Fruit fly (Drosophila melanogaster): ENCODE data around the gene CG5958.
A peak's percentile ranks its signal among the peaks of the same experiment; 100 is the strongest.

The CG5958 gene

DNA sequence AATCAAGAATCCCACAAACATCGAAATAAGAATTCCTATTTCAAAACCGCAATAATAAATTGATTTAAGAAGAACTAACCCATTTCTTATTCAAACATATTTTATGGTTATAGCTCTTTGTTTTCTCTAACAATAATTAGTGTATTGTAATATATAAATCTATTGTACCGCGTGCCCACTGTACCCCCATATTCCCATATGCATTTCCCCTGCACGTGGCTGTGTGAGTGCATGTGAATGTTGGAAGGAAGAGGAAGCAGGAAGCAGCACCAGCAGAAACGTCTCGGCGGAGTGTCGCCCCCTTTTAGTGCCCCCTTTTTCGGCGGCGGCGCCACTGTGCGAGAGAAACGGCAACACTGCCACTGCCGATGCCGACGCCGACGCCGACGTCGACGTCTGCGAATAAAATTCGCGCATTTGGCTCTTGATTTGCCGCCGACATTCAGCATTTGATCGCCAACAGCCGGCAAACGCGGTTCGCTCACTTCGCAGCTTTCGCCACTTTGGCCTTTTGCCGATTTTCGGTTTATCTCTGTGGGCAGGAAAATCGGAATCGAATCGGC lies 9.9 kb downstream of the CG5958 start:
- peak; percentile 27 for TF ChIP-seq CG17801 (GFP tag; optimal IDR thresholded peaks at IDR 0.05; ENCODE audit: partially characterized antibody)

DNA sequence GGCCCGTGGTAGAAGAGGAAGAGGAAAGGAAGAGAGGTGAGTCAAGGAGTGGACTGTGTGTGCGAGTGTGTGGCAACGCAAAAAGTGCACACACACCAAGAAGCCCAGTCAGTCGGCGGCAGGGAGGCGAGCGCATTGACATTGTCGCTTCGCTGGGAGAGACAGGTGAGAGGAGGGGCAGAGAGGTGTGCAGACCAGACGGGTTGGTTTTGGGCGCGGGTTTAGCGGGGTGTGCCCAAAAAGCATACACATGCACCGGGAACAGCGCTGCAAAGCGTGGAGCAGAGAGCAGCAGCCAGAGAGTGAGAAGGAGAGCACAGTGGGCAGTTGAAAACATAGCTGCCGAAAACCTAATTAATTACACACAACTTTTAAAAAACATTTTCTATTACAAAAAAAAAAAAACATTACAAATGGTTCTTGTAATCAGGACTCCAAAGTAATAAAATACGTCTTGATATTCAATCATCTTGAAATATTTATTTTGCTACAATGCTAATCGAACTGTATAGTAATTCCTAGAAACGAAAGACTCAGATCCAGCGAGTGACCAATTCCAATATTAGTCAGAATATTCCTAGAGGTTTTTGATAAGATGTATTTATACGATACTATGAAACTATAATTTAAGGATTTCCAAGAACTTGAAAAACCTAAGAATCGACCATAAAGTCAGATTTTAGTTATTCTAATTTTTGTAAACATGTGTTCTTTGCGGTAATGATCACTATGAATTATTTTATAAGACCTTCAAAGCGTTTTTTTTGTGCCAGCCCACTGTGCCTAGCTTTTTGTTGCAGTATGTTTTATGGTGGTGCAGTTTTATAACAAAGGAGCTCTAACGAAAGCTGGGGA lies 10.7 kb downstream of the CG5958 start:
- TF ChIP-seq CG17801 (GFP tag; optimal IDR thresholded peaks at IDR 0.05; ENCODE audit: partially characterized antibody), result no peak

DNA sequence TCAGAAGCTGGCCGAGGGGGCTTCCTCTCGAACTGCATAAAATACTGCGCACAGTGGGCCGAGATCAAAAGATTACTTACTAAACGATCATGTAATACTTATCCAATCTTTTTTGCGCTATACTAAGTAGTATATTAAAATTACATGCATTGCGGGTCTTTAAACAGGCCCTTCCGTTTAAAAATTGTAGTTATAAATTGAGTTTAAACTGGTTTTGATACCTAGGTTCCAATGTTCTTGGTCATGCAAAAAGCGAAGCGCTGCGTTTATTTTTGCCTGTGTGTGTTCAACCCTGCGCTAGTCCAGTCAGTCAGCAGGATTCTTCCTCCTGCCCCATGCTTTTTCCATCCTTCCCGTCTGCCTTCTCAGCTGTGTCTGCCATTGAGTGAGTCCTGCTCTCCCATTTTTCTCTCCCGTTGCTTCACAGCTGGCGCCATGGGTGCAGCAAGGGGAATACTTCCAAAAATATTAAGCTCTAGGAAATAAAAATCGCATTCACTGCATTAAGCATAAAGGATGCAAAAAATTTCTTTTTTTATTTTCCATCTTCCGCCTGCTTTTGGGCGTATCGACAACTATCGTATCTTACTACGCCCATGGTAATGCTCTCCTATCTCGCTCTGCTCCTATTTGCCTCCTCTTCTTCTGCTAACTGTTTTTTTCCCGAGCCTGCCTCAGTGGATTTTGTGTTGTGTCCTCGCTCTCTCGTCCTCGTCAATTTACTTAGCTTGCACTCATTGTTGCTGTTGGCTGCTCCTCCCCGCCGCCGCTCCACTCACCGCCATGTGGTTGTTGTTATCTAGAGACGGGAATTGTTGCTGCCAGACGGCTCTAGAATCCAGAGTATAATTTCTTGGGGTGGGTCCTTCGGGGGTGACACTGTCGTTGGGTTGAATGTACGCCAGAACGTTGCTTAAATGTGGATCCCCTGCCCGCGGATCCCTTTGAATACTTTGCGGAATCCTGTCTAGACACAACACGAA lies 12.7 kb downstream of the CG5958 start:
- TF ChIP-seq CG17801 (GFP tag; optimal IDR thresholded peaks at IDR 0.05; ENCODE audit: partially characterized antibody), result no peak

DNA sequence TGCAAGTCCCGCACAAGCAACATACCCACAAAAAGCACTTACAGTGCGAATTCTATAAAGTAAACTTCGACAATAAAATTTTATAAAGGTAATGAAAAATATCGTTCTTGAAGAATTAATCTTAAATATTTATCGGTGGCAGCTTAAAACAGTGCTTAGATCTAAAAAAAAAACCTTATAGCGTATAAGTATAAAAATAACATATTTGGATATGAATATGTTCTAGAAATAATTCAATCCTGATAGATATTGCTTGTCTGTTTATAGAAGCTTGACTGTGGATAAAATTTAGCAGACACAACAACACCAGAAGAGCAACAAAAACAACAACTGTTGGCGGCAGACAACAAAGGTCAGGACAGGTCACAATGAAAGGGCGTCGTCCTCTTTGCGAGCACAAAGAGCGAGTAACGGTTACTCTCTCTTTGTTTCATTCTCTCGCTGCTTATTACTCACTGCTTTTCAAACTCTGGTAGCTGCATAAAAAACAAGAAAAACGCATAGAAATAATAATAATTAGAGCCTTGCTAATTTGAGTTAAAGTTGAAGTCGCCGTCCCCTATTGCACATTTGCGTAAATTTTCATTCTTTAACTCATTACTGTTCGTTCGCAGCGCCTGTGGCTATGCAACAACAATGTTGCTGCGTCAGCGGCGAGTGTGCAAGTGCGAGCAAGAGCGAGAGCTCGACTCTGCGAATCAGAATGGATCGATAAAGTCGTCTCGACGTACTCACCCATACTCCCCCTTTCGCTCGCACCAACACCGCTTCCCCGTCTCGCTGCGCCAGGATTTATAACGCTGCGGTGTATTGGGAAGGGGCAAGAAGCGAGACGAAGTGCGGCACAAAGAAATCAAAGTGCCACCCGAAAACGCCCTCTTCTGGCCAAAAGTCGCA lies 13.7 kb downstream of the CG5958 start:
- no peak for TF ChIP-seq CG17801 (GFP tag; optimal IDR thresholded peaks at IDR 0.05; ENCODE audit: partially characterized antibody)

DNA sequence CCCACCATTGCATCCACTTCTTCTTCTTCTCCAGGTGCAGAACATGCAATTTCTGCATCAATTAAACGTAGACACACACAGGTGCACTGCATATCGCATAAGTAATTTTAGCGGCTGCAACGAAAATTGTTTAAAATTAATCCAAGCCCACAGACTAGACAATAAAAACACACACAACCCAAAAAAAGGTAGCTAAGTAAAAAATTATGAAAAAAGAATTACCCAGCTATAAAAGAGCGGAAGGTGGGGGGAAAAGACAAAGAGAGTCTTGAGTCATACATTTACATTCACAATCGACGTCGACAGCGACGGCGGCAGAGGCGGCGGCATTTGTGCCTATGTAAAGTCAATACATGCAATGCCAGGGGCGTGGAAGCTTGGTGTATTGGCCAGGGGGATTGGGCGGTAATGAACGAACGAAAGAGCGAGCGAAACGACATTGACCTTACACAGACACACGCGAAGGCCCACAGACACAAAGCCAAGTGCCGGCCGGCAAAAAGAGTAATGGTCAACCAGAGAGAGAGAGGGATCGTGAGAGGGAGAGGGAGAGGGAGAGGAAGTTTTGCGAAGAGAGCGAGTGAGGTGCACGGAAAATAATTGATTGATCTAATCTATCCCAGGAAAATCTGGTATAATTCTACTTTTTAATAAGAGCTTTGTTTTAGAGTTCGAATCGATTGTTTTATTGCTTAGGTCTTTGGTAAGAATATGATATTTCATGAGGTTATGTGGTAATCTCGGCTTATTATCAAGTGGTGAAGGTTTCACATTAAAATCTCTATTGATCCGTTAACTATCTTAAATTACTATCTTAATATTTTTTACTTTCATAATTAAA lies 14.9 kb downstream of the CG5958 start:
- peak; percentile 61 for TF ChIP-seq CG17801 (GFP tag; optimal IDR thresholded peaks at IDR 0.05; ENCODE audit: partially characterized antibody)

DNA sequence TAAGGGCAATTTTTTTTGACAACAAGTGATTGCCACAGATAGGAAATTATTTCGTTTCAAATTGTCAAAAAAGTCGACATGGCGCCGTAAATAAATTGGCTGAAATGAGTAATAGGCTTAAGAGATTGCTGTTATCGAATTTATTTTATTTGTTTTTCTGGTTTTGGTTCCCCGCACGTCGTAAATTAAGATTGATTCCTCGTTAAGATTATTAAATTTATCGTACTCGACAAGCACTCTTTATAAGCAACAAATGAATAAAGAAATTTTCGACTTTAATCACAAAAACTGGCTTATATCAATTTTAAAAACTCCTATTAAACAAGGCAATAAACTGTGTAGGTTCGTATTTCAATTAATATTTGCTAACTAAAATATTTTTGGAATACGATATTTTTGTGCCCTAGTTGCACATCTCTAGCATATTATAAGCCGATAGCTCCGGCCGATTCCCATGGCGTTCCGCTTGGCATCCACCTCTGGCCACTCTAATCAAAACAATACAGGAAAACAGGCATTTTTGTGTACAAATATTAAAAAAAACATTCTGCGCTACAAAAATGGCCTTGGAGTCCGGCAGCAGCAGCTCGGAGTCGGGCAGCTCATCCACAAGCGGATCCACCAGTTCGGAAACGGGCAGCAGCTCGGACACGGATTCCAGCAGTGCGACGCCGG lies 21.2 kb downstream of the CG5958 start, which contains the start of gene chm:
Gene chm (plus strand): TSS at position 471 of the 675 bp plus-strand sequence.
- TF ChIP-seq CG17801 (GFP tag; optimal IDR thresholded peaks at IDR 0.05; ENCODE audit: partially characterized antibody), result no peak

DNA sequence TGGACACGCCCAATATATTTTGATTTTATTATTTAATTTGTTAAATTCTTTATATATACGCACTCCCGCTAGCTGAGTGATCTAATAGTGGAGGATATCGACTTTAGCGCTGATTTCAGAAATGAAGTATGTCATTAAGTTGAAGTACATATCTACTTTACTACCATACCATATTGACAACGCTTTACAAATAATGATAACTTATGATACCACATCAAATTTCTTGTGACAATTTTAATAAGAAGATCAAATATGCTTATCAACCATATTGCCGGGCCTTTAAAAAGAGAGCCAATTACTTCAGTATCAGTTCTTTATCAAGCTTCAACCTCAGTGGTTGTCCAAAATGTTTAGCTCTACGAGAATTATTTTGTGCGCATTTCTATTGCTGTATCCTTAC lies 22.7 kb downstream of the CG5958 start, which contains the start of gene CG15818:
Gene CG15818 (plus strand): TSS at position 301 of the 400 bp plus-strand sequence.
- TF ChIP-seq CG17801 (GFP tag; optimal IDR thresholded peaks at IDR 0.05; ENCODE audit: partially characterized antibody), result no peak

DNA sequence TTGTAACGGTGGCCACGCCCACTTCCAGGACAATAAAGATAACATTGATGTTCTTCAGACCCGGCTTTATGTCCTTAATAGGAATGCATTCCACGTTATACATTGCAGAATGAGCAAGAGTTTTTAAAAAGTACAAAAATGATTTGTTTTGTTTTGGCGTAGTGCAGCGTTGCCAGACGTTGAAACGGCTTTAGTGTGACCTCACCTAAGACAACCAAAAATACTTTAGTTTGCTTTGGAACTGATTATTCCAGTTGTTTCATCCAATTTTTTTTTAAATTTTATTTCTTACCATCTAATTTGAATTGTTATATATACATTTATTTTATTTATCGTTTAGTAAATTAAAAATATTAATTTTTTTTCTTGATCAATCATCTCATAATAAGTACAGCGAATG lies 23.7 kb downstream of the CG5958 start, which contains the start of gene CG5181:
Gene CG5181 (minus strand): TSS at position 208 of the 400 bp plus-strand sequence.
- no peak for TF ChIP-seq CG17801 (GFP tag; optimal IDR thresholded peaks at IDR 0.05; ENCODE audit: partially characterized antibody)

DNA sequence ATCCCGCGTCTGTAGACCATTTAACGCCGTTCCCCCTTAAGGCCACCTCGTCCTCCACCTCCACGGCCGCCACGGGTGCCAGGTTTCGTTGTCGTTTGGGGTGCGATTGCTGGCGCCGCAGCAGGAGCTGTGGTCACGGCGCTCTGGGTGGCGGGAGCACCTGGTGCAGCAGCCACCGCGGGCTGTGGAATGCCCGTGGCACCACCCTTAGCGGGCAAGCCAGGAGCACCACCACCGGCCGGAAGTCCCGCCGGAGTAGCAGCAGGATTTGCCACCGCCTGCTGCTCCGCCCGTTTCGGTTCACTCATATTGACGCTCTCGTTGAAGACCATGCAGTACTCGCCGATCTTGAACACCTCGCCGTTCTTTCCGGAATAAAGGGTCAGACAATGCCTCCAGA lies 24.3 kb downstream of the CG5958 start:
- TF ChIP-seq CG17801 (GFP tag; optimal IDR thresholded peaks at IDR 0.05; ENCODE audit: partially characterized antibody), result no peak

DNA sequence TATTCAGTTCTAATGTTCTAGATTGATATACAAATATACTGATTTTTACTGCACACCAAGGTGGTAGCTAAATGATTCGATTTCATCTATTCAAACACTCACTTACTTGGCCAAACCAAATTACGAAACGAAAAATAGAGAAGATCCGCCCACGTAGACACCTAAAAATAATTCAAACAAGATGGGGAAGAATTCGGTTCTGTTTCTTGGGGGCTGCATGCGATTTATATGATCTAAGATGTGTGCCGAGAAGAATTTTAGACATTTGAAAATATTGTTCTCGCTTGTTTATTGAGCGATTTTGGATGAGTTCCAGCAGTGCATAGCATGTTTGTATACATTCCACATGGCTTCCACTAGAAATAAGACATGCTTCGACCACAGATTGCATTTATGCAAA lies 25.7 kb downstream of the CG5958 start:
- TF ChIP-seq CG17801 (GFP tag; optimal IDR thresholded peaks at IDR 0.05; ENCODE audit: partially characterized antibody), result no peak

DNA sequence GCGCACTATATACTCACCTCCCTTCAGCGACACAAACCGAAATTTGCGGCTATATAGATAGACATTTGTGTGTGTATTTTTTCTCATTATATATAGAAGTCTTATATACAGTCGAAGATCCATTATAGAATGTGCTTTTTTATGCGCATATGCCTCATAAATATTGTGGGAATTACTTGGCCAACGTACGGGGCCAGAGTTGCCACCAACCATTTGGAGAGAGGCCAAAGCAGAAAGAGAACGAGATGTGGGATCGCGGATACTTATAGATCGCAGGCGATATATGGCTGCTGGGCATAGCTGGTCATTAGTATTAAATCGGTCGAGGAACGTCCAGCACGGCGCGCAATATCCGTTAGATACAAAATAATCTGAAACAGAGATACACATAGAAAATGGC lies 28.4 kb downstream of the CG5958 start, which contains the start of gene CG5177:
Gene CG5177 (plus strand): TSS at position 305 of the 400 bp plus-strand sequence.
- no peak for TF ChIP-seq CG17801 (GFP tag; optimal IDR thresholded peaks at IDR 0.05; ENCODE audit: partially characterized antibody)

DNA sequence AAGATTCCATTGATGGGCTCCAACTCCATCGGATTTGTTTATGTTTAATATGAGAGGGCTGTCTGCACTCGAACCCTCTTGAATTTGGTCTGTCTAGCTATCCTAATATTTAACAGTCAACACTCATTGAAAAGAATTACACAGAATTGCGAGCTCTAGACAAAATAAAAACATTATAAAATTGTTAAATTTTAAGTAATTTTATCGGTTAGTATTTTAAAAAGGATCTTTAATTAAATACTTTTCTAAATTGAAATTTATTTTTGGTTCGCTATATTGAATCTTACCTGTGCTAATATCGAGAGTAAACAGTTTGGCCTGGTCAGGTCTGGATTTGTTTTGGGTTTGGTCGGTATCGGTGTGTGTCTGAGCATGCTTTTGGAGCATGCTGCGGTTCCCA lies 31.7 kb downstream of the CG5958 start:
- TF ChIP-seq CG17801 (GFP tag; optimal IDR thresholded peaks at IDR 0.05; ENCODE audit: partially characterized antibody), result no peak

DNA sequence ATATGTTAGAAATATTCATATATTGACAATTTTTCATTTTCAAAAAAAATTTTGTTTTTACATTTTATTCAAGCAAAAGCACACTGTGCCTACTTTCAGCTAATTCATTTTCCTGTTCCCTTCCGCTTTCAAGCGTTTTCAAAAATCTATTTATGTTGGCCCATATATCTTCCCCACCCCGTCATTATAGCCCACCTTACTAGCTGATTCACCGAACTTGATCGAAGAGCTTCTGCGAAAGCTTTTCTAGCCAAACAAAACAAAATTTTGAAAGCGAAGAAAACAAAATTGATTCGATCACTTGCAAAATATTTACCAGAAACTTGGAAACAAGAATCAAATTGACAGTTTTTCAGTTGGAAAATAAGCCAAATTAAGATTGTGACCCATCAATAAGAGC lies 32.3 kb downstream of the CG5958 start, which contains the start of gene CG5171:
Gene CG5171 (plus strand): TSS at position 311 of the 400 bp plus-strand sequence.
- TF ChIP-seq CG17801 (GFP tag; optimal IDR thresholded peaks at IDR 0.05; ENCODE audit: partially characterized antibody), result no peak
